Worm (Caenorhabditis elegans): ENCODE data around the gene rps-21.

DNA sequence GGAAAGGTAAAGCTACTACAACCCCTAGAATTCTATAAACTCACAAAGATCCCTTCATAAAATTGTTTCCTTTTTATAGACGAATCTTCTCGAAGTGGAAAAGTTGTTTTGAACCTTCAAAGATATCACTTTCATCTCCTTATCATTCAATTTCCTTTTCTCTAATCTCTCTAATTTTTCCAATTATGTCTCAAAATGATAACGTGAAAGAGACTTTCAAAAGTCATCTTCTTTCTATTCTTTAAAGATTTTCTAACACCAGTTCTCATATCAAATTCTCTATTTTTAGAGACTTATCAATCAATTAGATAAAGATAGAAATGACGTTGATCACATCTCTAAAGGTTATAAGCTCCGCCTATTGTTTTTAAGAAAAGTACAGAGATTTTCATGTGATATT, 10.0 kb upstream of the rps-21 start:
- TF ChIP-seq flt-1 (GFP tag; IDR thresholded peaks at IDR 0.05) (no peak), ztf-29 (GFP tag; IDR thresholded peaks at IDR 0.05) (no peak), tab-1 (GFP tag; IDR thresholded peaks at IDR 0.05) (no peak), klf-2 (GFP tag; conservative IDR thresholded peaks at IDR 0.05) (no peak), cog-1 (tag; optimal IDR thresholded peaks at IDR 0.05) (no peak), med-1 (GFP tag; optimal IDR thresholded peaks at IDR 0.05; ENCODE audit: insufficient read depth) (no peak)
